Worm (Caenorhabditis elegans): ENCODE measurements around the gene H04M03.3.

ce11 chrIV:5940608-5941007, 49.2 kb downstream of the H04M03.3 start:
- TF ChIP-seq ztf-29 (GFP tag; IDR thresholded peaks at IDR 0.05): no peak
- no peak for TF ChIP-seq T22C8.4 (GFP tag; IDR thresholded peaks at IDR 0.05)
- TF ChIP-seq cog-1 (tag; optimal IDR thresholded peaks at IDR 0.05): no peak
- TF ChIP-seq ref-1 (GFP tag; conservative IDR thresholded peaks at IDR 0.05): no peak
- no peak for TF ChIP-seq ztf-23 (GFP tag; IDR thresholded peaks at IDR 0.05)

Measured in whole organism, midembryonic.